Worm (Caenorhabditis elegans): ENCODE results near the gene Y51A2A.6.

Gene Y51A2A.6

DNA sequence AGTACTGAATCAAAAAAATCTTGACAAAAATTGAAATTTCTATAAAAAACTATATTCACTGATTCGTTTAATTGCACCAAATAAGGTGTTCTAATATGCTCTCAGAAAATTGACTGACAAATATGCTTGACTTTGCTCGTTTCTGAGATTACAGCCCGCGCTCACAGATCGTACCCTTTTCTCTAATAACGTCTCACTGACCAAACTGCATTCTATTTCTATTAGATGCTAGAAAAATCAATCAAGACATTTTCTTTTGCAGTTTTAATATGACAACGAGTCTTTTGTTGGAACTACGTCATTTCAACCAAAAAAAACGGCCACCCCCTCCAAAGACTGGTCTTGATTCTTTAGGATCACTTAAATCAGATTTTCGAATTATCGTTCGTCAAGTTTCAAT, 19.9 kb upstream of the Y51A2A.6 start, which contains the start of gene clec-247:
Gene clec-247, plus strand, starts transcription at position 301 of the 400 bp plus-strand sequence.
- no peak for TF ChIP-seq aly-2 (tag; optimal IDR thresholded peaks at IDR 0.05)
- TF ChIP-seq ceh-16 (tag; optimal IDR thresholded peaks at IDR 0.05), result no peak
- no peak for TF ChIP-seq ceh-82 (tag; optimal IDR thresholded peaks at IDR 0.05)
- TF ChIP-seq nfya-1 (tag; optimal IDR thresholded peaks at IDR 0.05; ENCODE audit: insufficient read depth), result no peak
- no peak for TF ChIP-seq sea-2 (GFP tag; optimal IDR thresholded peaks at IDR 0.05)
- no peak for TF ChIP-seq elt-3 (tag; optimal IDR thresholded peaks at IDR 0.05)
- TF ChIP-seq R02D3.7 (tag; optimal IDR thresholded peaks at IDR 0.05), result no peak
- no peak for TF ChIP-seq nhr-11 (tag; optimal IDR thresholded peaks at IDR 0.05)
- TF ChIP-seq pqm-1 (tag; optimal IDR thresholded peaks at IDR 0.05), result no peak
- no peak for TF ChIP-seq jun-1 (tag; optimal IDR thresholded peaks at IDR 0.05)
- TF ChIP-seq nhr-28 (tag; optimal IDR thresholded peaks at IDR 0.05), result no peak
- TF ChIP-seq fkh-10 (GFP tag; optimal IDR thresholded peaks at IDR 0.05), result no peak
- no peak for TF ChIP-seq nhr-12 (tag; optimal IDR thresholded peaks at IDR 0.05)
- TF ChIP-seq unc-62 (GFP tag; optimal IDR thresholded peaks at IDR 0.05), result no peak
- TF ChIP-seq egl-5 (tag; optimal IDR thresholded peaks at IDR 0.05), result no peak
- TF ChIP-seq lsy-12 (tag; optimal IDR thresholded peaks at IDR 0.05), result no peak
- TF ChIP-seq ama-1 (optimal IDR thresholded peaks at IDR 0.05), result no peak
- TF ChIP-seq ceh-9 (tag; optimal IDR thresholded peaks at IDR 0.05), result no peak

DNA sequence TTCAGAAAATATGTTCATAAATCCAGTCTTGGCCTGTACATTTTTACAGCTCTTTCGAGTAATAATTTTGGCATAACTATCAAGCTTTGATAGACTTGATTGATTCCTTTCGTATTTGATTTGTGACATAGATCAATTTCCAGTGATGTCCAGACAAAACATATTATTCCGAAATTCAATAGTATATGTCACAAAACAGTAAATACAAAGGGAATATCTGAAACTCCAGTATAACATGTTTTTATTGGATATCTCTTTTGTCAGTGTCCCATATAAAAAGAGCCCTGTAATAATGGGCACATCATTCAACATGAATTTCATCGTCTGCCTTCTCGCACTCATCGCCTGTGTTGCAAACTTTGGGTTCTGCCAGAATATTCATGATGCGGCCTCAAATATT, 11.9 kb upstream of the Y51A2A.6 start, which contains the start of gene Y51A2A.4:
Gene Y51A2A.4, plus strand, starts transcription at position 301 of the 400 bp plus-strand sequence.
- TF ChIP-seq fkh-10 (GFP tag; optimal IDR thresholded peaks at IDR 0.05), result no peak
- no peak for TF ChIP-seq egl-5 (tag; optimal IDR thresholded peaks at IDR 0.05)
- no peak for TF ChIP-seq nhr-77 (tag; optimal IDR thresholded peaks at IDR 0.05)
- TF ChIP-seq fos-1 (tag; optimal IDR thresholded peaks at IDR 0.05), result no peak
- no peak for TF ChIP-seq tbx-2 (tag; optimal IDR thresholded peaks at IDR 0.05)
- no peak for TF ChIP-seq nhr-11 (tag; optimal IDR thresholded peaks at IDR 0.05)
- TF ChIP-seq unc-39 (tag; optimal IDR thresholded peaks at IDR 0.05), result no peak
- TF ChIP-seq nhr-12 (tag; optimal IDR thresholded peaks at IDR 0.05), result no peak

DNA sequence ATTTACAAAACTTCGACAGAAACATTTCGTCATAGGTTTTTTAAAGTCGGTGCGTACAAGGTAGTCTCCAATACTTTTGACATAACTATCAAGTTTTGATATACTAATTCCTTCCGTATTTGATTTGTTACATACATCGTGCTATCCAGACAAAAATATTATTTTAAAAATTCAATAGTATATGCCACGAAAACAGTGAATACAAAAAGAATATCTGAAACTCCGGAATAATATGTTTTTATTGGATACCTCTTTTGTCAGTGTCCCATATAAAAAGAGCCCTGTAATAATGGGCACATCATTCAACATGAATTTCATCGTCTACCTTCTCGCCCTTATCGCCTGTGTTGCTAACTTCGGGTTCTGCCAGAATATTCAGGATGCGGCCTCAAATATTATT, 10.2 kb upstream of the Y51A2A.6 start, which contains the start of gene Y51A2A.12:
Gene Y51A2A.12, plus strand, starts transcription at position 301 of the 400 bp plus-strand sequence.
- TF ChIP-seq nfya-1 (tag; optimal IDR thresholded peaks at IDR 0.05; ENCODE audit: insufficient read depth) (no peak), zag-1 (tag; optimal IDR thresholded peaks at IDR 0.05) (no peak)

DNA sequence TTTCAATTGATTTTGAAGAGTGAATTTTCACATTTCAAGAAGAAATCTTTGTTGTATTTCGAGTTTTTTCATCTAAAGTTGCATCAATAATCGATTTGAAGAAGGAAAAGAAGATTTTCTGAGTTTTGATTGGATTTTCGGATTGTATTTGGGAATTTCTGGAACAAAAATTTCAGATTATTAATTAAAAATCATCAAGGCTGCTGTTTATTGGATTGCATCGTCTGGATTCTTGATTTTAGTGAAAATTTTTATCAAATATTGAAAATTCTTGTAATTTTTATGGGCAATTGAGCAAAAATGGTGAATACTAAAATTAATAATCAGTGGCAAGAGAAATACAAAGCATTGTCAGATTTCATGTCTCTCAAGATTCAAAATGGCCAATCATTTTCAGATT, 4.0 kb upstream of the Y51A2A.6 start, which contains the start of gene Y51A2A.5:
Gene Y51A2A.5, plus strand, starts transcription at position 301 of the 400 bp plus-strand sequence.
- TF ChIP-seq ZK546.5 (tag; optimal IDR thresholded peaks at IDR 0.05) (no peak), nhr-237 (tag; optimal IDR thresholded peaks at IDR 0.05) (no peak), mml-1 (tag; optimal IDR thresholded peaks at IDR 0.05) (no peak)

DNA sequence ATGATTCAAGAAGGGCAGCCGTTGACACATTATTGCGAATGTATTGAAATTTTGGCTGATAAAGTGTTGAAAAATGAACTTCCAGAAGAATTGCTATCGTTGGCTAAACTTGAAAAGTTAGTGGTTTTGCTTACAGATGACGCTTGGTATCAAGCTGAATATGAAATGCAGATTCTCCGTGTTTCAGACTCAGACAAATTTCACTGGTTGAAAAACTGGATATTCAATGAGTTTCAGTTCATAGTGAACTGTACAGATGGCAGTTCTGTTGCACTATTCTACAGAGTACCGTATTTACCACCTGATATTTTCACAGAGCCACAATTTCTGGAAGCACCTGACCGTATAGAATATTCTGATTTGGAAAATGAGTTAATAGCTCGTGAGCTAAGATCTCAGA, 3.2 kb upstream of the Y51A2A.6 start:
- TF ChIP-seq lin-39 (tag; optimal IDR thresholded peaks at IDR 0.05) (no peak), nhr-76 (tag; optimal IDR thresholded peaks at IDR 0.05) (no peak), nhr-77 (tag; optimal IDR thresholded peaks at IDR 0.05) (no peak)

DNA sequence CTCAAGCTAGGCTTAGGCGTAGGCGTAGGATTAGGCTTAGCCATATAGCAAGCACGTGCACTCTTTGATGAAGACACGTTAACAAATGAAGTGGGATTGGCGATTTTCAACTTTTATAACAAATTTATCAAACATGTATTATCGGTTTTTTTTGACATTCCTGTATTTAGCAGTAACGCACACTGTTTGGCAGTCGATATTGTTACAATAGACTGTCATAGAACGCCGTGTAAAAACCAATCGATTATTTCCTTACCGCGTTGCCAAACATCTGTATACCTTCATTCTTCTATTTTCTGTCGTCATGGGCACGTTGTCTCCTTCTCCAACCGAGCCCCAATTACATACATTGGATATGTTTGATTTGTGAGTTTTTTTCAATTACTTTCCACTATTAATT, 15.8 kb downstream of the Y51A2A.6 start, which contains the start of gene fbxb-119:
Gene fbxb-119, plus strand, starts transcription at position 301 of the 400 bp plus-strand sequence.
- TF ChIP-seq mml-1 (tag; optimal IDR thresholded peaks at IDR 0.05), result no peak

DNA sequence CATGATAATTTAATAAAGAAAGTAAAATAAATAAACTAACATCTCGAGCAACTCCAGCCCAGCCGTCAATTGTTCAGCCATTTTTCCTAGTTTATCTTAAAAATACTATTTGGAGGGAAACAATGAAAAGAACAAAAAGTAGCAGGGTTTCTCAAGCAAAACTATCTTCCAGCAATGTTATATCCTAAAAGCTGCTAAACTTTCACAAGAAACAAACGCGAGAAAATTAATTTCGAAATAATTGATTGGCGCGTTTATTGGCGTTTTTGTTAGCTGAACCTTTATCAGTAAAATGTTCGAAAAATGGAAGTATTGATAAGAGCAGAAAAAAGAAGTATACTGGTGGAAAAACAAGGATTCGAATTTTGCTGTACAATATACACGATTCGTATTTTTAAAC, 20.7 kb downstream of the Y51A2A.6 start, which contains the start of gene B0462.5:
Gene B0462.5, minus strand, starts transcription at position 101 of the 400 bp plus-strand sequence.
- TF ChIP-seq elt-2 (tag; optimal IDR thresholded peaks at IDR 0.05) (peak; percentile 50), nhr-77 (tag; optimal IDR thresholded peaks at IDR 0.05) (no peak), pqm-1 (tag; optimal IDR thresholded peaks at IDR 0.05) (peak; percentile 3)

DNA sequence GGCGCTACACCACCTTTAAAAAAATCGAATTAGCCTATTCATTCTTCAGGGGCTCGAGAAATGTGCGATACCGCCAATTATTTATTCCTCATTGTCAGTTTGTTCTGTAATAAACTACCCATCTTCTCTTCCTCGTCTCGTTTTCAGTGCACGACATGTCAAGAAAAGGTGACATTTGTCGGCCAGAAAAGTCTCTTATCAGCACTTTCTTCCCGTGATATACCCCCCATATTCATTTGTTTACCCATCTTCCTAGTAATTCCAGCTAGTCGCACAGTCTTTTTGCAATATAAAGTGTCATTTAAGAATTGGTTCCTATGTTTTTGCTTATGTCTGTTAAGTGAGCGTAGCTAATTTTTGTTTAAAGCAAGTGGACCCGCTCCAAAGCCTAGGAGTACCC, 22.0 kb downstream of the Y51A2A.6 start:
- TF ChIP-seq nhr-237 (tag; optimal IDR thresholded peaks at IDR 0.05) (no peak), elt-1 (tag; optimal IDR thresholded peaks at IDR 0.05) (no peak), fos-1 (tag; optimal IDR thresholded peaks at IDR 0.05) (no peak), pqm-1 (tag; optimal IDR thresholded peaks at IDR 0.05) (peak; percentile 15), eor-1 (tag; optimal IDR thresholded peaks at IDR 0.05) (no peak), mdl-1 (tag; optimal IDR thresholded peaks at IDR 0.05) (no peak), ztf-11 (tag; optimal IDR thresholded peaks at IDR 0.05) (no peak), fkh-2 (tag; optimal IDR thresholded peaks at IDR 0.05) (no peak), pha-4 (tag; optimal IDR thresholded peaks at IDR 0.05) (peak; percentile 9), nhr-25 (tag; optimal IDR thresholded peaks at IDR 0.05) (no peak), egl-27 (tag; optimal IDR thresholded peaks at IDR 0.05) (no peak), snpc-4 (tag; optimal IDR thresholded peaks at IDR 0.05) (no peak), unc-62 (GFP tag; optimal IDR thresholded peaks at IDR 0.05) (no peak), nhr-77 (tag; optimal IDR thresholded peaks at IDR 0.05) (no peak), lin-39 (tag; optimal IDR thresholded peaks at IDR 0.05) (no peak), jun-1 (tag; optimal IDR thresholded peaks at IDR 0.05) (peak; percentile 51), ceh-16 (tag; optimal IDR thresholded peaks at IDR 0.05) (no peak), nhr-11 (tag; optimal IDR thresholded peaks at IDR 0.05) (no peak), daf-12 (tag; optimal IDR thresholded peaks at IDR 0.05) (no peak)

All from whole organism, L3 larva.